Worm (Caenorhabditis elegans) whole organism, mixed stage, embryonic: Measurements from ENCODE around the gene nhr-120.

Experiments used
- M03D4.4 ChIP-seq: sonication (generic microtip); optimal IDR thresholded peaks from 2 replicates; lab custom pipeline; 2017; ENCODE audit warnings: mild to moderate bottlenecking, missing genetic modification characterization, missing compliant biosample characterization
- blmp-1 ChIP-seq: fragments of 150-350 bp; optimal IDR thresholded peaks from 2 replicates; lab custom pipeline; 2014; ENCODE audit warnings: missing biosample characterization, missing genetic modification characterization
- ceh-39 ChIP-seq: fragments of 150-350 bp; optimal IDR thresholded peaks from 2 replicates; lab custom pipeline; 2014; ENCODE audit warnings: missing biosample characterization, missing genetic modification characterization
- ceh-43 ChIP-seq: fragments of 200-800 bp; sonication (Bioruptor generic); optimal IDR thresholded peaks from 2 replicates; lab custom pipeline; 2018; ENCODE audit warnings: mild to moderate bottlenecking, missing genetic modification characterization, moderate library complexity, missing compliant biosample characterization
- ceh-83 ChIP-seq: fragments of 200-800 bp; sonication (Bioruptor generic); optimal IDR thresholded peaks from 2 replicates; lab custom pipeline; 2018; ENCODE audit warnings: mild to moderate bottlenecking, missing genetic modification characterization, missing compliant biosample characterization
- ces-1 ChIP-seq: fragments of 150-350 bp; optimal IDR thresholded peaks from 2 replicates; lab custom pipeline; 2014; ENCODE audit warnings: missing biosample characterization, missing genetic modification reagents, missing genetic modification characterization
- cnd-1 ChIP-seq: fragments of 200-800 bp; sonication (Bioruptor generic); optimal IDR thresholded peaks from 2 replicates; lab custom pipeline; 2018; ENCODE audit warnings: mild to moderate bottlenecking, missing genetic modification characterization, missing compliant biosample characterization
- drap-1 ChIP-seq: fragments of 200-800 bp; sonication (Bioruptor generic); optimal IDR thresholded peaks from 3 replicates; lab custom pipeline; 2018; ENCODE audit warnings: mild to moderate bottlenecking, missing genetic modification characterization, missing compliant biosample characterization
- elt-1 ChIP-seq: sonication (generic microtip); optimal IDR thresholded peaks from 2 replicates; lab custom pipeline; 2017; ENCODE audit warnings: missing genetic modification characterization, mild to moderate bottlenecking, missing compliant biosample characterization, antibody characterized with exemption, moderate library complexity, borderline replicate concordance; ENCODE audit not compliant: insufficient read depth
- elt-3 ChIP-seq: fragments of 150-350 bp; optimal IDR thresholded peaks from 2 replicates; lab custom pipeline; 2014; ENCODE audit warnings: missing biosample characterization, missing genetic modification characterization
- ham-2 ChIP-seq: fragments of 200-800 bp; sonication (Bioruptor generic); optimal IDR thresholded peaks from 2 replicates; lab custom pipeline; 2018; ENCODE audit warnings: mild to moderate bottlenecking, missing genetic modification characterization, missing compliant biosample characterization
- hlh-1 ChIP-seq: fragments of 150-350 bp; optimal IDR thresholded peaks from 2 replicates; lab custom pipeline; 2014; ENCODE audit warnings: missing biosample characterization, missing genetic modification reagents, missing genetic modification characterization
- lin-13 ChIP-seq: fragments of 150-350 bp; optimal IDR thresholded peaks from 2 replicates; lab custom pipeline; 2014; ENCODE audit warnings: missing biosample characterization, missing genetic modification characterization
- lin-32 ChIP-seq: fragments of 200-800 bp; sonication (Bioruptor generic); optimal IDR thresholded peaks from 2 replicates; lab custom pipeline; 2018; ENCODE audit warnings: mild to moderate bottlenecking, missing genetic modification characterization, missing compliant biosample characterization
- mab-5 ChIP-seq: fragments of 150-350 bp; optimal IDR thresholded peaks from 2 replicates; lab custom pipeline; 2014; ENCODE audit warnings: missing biosample characterization, missing genetic modification characterization
- mep-1 ChIP-seq: fragments of 150-350 bp; optimal IDR thresholded peaks from 2 replicates; lab custom pipeline; 2017; ENCODE audit warnings: missing biosample characterization, missing genetic modification reagents, missing genetic modification characterization, inconsistent platforms
- mls-2 ChIP-seq: sonication (generic microtip); optimal IDR thresholded peaks from 2 replicates; lab custom pipeline; 2016; ENCODE audit warnings: mild to moderate bottlenecking, missing genetic modification characterization, moderate library complexity, missing compliant biosample characterization
- nhr-12 ChIP-seq: fragments of 150-350 bp; optimal IDR thresholded peaks from 2 replicates; lab custom pipeline; 2014; ENCODE audit warnings: missing biosample characterization, missing genetic modification characterization
- nhr-2 ChIP-seq: fragments of 150-350 bp; optimal IDR thresholded peaks from 2 replicates; lab custom pipeline; 2014; ENCODE audit warnings: missing biosample characterization, missing genetic modification characterization
- nhr-237 ChIP-seq: fragments of 150-350 bp; optimal IDR thresholded peaks from 2 replicates; lab custom pipeline; 2014; ENCODE audit warnings: missing biosample characterization, missing genetic modification characterization
- nhr-28 ChIP-seq: fragments of 150-350 bp; optimal IDR thresholded peaks from 2 replicates; lab custom pipeline; 2014; ENCODE audit warnings: missing biosample characterization, missing genetic modification characterization
- nhr-76 ChIP-seq: sonication (generic microtip); optimal IDR thresholded peaks from 2 replicates; lab custom pipeline; 2017; ENCODE audit warnings: missing biosample characterization, missing genetic modification characterization
- pha-4 ChIP-seq: fragments of 150-350 bp; optimal IDR thresholded peaks from 2 replicates; lab custom pipeline; 2018; ENCODE audit warnings: missing biosample characterization, missing genetic modification reagents, missing genetic modification characterization
- sem-2 ChIP-seq: fragments of 200-800 bp; sonication (Bioruptor generic); optimal IDR thresholded peaks from 2 replicates; lab custom pipeline; 2018; ENCODE audit warnings: mild to moderate bottlenecking, missing genetic modification characterization, missing compliant biosample characterization
- snpc-4 ChIP-seq: fragments of 150-350 bp; optimal IDR thresholded peaks from 2 replicates; lab custom pipeline; 2014; ENCODE audit warnings: missing biosample characterization, missing genetic modification characterization
- sptf-1 ChIP-seq: sonication (generic microtip); optimal IDR thresholded peaks from 2 replicates; lab custom pipeline; 2017; ENCODE audit warnings: mild to moderate bottlenecking, missing genetic modification characterization, moderate library complexity, missing compliant biosample characterization
- tbx-8 ChIP-seq: fragments of 200-800 bp; sonication (Bioruptor generic); optimal IDR thresholded peaks from 2 replicates; lab custom pipeline; 2018; ENCODE audit warnings: mild to moderate bottlenecking, missing genetic modification characterization, moderate library complexity, missing compliant biosample characterization
- unc-120 ChIP-seq: sonication (generic microtip); optimal IDR thresholded peaks from 2 replicates; lab custom pipeline; 2017; ENCODE audit warnings: missing genetic modification characterization, missing compliant biosample characterization; ENCODE audit not compliant: poor library complexity, severe bottlenecking
- unc-39 ChIP-seq: fragments of 150-350 bp; optimal IDR thresholded peaks from 2 replicates; lab custom pipeline; 2014; ENCODE audit warnings: missing biosample characterization, missing genetic modification characterization
- unc-62 ChIP-seq: fragments of 150-350 bp; optimal IDR thresholded peaks from 2 replicates; lab custom pipeline; 2014; ENCODE audit warnings: missing biosample characterization, missing genetic modification reagents, missing genetic modification characterization
- zip-8 ChIP-seq: fragments of 150-350 bp; optimal IDR thresholded peaks from 2 replicates; lab custom pipeline; 2014; ENCODE audit warnings: missing biosample characterization, missing genetic modification characterization
- ztf-11 ChIP-seq: fragments of 150-350 bp; optimal IDR thresholded peaks from 2 replicates; lab custom pipeline; 2014; ENCODE audit warnings: missing biosample characterization, missing genetic modification characterization

nhr-120 gene

ce11 chrX:6622552-6623236 is 17.7 kb downstream of the nhr-120 start, which contains the start of gene clec-266:
clec-266 (minus strand) TSS chrX:6622915.
- TF ChIP-seq ceh-83 (no peak), sem-2 (no peak), ham-2 (no peak), ceh-39 (tag; lab: Kevin White, UChicago) (peak; percentile 36), cnd-1 (no peak), pha-4 (tag; lab: Kevin White, UChicago) (no peak), lin-13 (tag; lab: Kevin White, UChicago) (no peak), ceh-43 (GFP tag; lab: Kevin White, UChicago) (peak; percentile 18), mab-5 (no peak), mep-1 (tag; lab: Kevin White, UChicago) (no peak), nhr-76 (tag; lab: Kevin White, UChicago) (no peak), ztf-11 (no peak), unc-39 (peak; percentile 63), nhr-12 (tag; lab: Kevin White, UChicago) (peak; percentile 44), nhr-2 (tag; lab: Kevin White, UChicago) (peak; percentile 57), nhr-237 (no peak), mls-2 (tag; lab: Kevin White, UChicago) (no peak), nhr-28 (no peak), elt-3 (tag; lab: Kevin White, UChicago) (no peak), tbx-8 (GFP tag; lab: Kevin White, UChicago) (no peak), lin-32 (GFP tag; lab: Kevin White, UChicago) (no peak), M03D4.4 (tag; lab: Kevin White, UChicago) (no peak)

- TF ChIP-seq drap-1 (GFP tag; lab: Kevin White, UChicago): no peak
- TF ChIP-seq tbx-8 (GFP tag; lab: Kevin White, UChicago): no peak
These were observed 21.7 kb downstream of the nhr-120 start, which contains the start of gene kqt-1 for ce11 chrX:6618712-6619111. kqt-1 (plus strand) TSS chrX:6619012.

DNA sequence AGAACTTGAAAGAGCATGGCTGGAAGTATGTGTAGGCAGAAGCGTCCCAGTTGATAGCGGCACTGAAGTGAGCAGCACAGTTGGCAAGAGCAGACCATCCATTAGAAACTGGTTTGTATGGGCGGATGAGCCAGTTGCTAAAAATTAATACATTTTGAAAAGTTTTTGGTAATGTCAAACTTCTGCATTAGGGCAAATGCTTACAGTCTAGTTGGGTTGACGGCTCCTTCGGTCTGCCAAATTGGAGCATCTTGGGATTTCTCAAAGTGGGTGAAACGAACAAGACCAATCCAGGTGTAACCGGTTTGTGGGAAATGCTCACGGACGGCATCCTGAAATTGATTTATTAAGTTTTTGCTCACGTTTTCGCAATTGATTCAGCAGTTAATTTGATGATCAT is 22.8 kb downstream of the nhr-120 start:
- TF ChIP-seq sptf-1 (tag; lab: Kevin White, UChicago) (no peak), mls-2 (tag; lab: Kevin White, UChicago) (peak; percentile 2)

DNA sequence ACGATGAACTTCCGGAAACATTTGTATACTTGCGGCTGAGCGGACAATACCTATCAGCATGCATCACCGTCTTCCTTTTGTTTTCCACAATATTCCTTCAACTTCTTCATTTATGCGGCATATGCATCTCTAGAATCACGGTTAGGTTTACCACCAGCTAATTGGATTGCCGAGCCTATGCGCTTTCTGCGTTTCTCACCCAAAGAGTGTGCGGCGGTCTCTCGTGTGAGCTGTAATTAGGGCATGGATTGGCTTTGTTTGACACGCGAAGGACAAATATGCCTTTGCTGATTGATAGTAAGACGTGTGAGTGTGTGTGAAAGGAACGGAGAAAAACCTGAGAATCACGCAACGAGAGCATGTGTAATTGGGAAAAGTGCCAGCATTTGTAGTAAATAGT is 26.9 kb downstream of the nhr-120 start:
- no peak for TF ChIP-seq mab-5
- TF ChIP-seq blmp-1 (tag; lab: Kevin White, UChicago): no peak
- no peak for TF ChIP-seq hlh-1
- TF ChIP-seq elt-1 (tag; lab: Kevin White, UChicago): no peak
- TF ChIP-seq drap-1 (GFP tag; lab: Kevin White, UChicago): no peak
- no peak for TF ChIP-seq ham-2
- TF ChIP-seq ces-1: peak; percentile 84

ce11 chrX:6609717-6610116 is 30.7 kb downstream of the nhr-120 start, which contains the start of gene C25B8.8:
C25B8.8 (plus strand) TSS chrX:6610017.
- TF ChIP-seq unc-120 (no peak), mab-5 (no peak), tbx-8 (GFP tag; lab: Kevin White, UChicago) (no peak), nhr-76 (tag; lab: Kevin White, UChicago) (no peak), ztf-11 (no peak), lin-13 (tag; lab: Kevin White, UChicago) (no peak), unc-62 (no peak), cnd-1 (no peak), snpc-4 (tag; lab: Kevin White, UChicago) (no peak), drap-1 (GFP tag; lab: Kevin White, UChicago) (no peak), zip-8 (tag; lab: Kevin White, UChicago) (no peak), nhr-12 (tag; lab: Kevin White, UChicago) (no peak)
